Fruit fly (Drosophila melanogaster) whole organism, embryonic: Measurements from ENCODE around the gene mRpL32.

ENCODE experiments used
- CG18476 ChIP-seq: fragments of 200-800 bp; sonication (Bioruptor generic); optimal IDR thresholded peaks from 2 replicates; lab custom pipeline; 2016; ENCODE audit warnings: missing biosample characterization, mild to moderate bottlenecking, missing genetic modification characterization
- CG7556 ChIP-seq: fragments of 200-800 bp; sonication (Bioruptor generic); optimal IDR thresholded peaks from 2 replicates; lab custom pipeline; 2017; ENCODE audit warnings: missing biosample characterization, mild to moderate bottlenecking, missing genetic modification characterization
- CoRest ChIP-seq: fragments of 200-800 bp; sonication (Bioruptor generic); optimal IDR thresholded peaks from 3 replicates; lab custom pipeline; 2018; ENCODE audit warnings: missing biosample characterization, mild to moderate bottlenecking, missing genetic modification characterization, moderate library complexity
- Elba2 ChIP-seq: fragments of 200-800 bp; sonication (Bioruptor generic); optimal IDR thresholded peaks from 3 replicates; lab custom pipeline; 2016; ENCODE audit warnings: missing biosample characterization, missing genetic modification characterization
- Taf1 ChIP-seq: fragments of 200-800 bp; sonication (Bioruptor generic); IDR thresholded peaks from 2 replicates; pipeline ENCODE4 v1.3.6; 2022; ENCODE audit warnings: missing biosample characterization, missing genetic modification characterization
- crp ChIP-seq, 2 experiments: fragments of 200-800 bp; sonication (Bioruptor generic); optimal IDR thresholded peaks; 2 replicates in 1 of 2; 3 replicates in 1 of 2; lab custom pipeline; 2017; ENCODE audit warnings: missing biosample characterization in 2 of 2, missing genetic modification characterization in 2 of 2, mild to moderate bottlenecking in 1 of 2, moderate library complexity in 1 of 2
- h ChIP-seq: fragments of >200 bp; optimal IDR thresholded peaks from 2 replicates; lab custom pipeline; 2017
- nmo ChIP-seq: fragments of 200-800 bp; sonication (Bioruptor generic); optimal IDR thresholded peaks from 2 replicates; lab custom pipeline; 2018; ENCODE audit warnings: missing biosample characterization, mild to moderate bottlenecking, missing genetic modification characterization, moderate library complexity
- onecut ChIP-seq: fragments of 200-800 bp; sonication (Bioruptor generic); IDR thresholded peaks from 2 replicates; pipeline ENCODE4 v1.3.6; 2022; ENCODE audit warnings: missing biosample characterization, missing genetic modification characterization
- repo ChIP-seq: fragments of 200-800 bp; sonication (Bioruptor generic); optimal IDR thresholded peaks from 2 replicates; lab custom pipeline; 2016; ENCODE audit warnings: missing biosample characterization, missing genetic modification characterization
- shn ChIP-seq: fragments of 200-800 bp; sonication (Bioruptor generic); optimal IDR thresholded peaks from 3 replicates; lab custom pipeline; 2016; ENCODE audit warnings: missing biosample characterization, missing genetic modification characterization

Gene mRpL32

dm6 chr3R:31301527-31301926 is 48.9 kb downstream of the mRpL32 start:
- TF ChIP-seq CoRest (tag; lab: Kevin White, UChicago) (no peak), shn (GFP tag; lab: Kevin White, UChicago) (no peak), Taf1 (no peak), CG7556 (GFP tag; lab: Kevin White, UChicago) (no peak), CG18476 (peak; percentile 56), h (no peak), Elba2 (GFP tag; lab: Kevin White, UChicago) (no peak), crp (GFP tag; optimal IDR thresholded peaks at IDR 0.05; lab: Kevin White, UChicago) (peak in 1 of 2 experiments; percentile 15), repo (GFP tag; lab: Kevin White, UChicago) (no peak), nmo (GFP tag; lab: Kevin White, UChicago) (no peak), onecut (GFP tag; lab: Robert Waterston, UW) (0 out of 2 replicates have a peak, but pooled peaks have one; percentile 14)
